Fruit fly (Drosophila melanogaster) S2 (cell line): ENCODE measurements around the gene pont.

Experiments
- CG8478 ChIP-seq: fragments of >200 bp; optimal IDR thresholded peaks from 2 replicates; lab custom pipeline; 2018
- CTCF ChIP-seq, 2 experiments: fragments of >200 bp; optimal IDR thresholded peaks; 2 replicates each; lab custom pipeline; 2018

Gene pont

DNA sequence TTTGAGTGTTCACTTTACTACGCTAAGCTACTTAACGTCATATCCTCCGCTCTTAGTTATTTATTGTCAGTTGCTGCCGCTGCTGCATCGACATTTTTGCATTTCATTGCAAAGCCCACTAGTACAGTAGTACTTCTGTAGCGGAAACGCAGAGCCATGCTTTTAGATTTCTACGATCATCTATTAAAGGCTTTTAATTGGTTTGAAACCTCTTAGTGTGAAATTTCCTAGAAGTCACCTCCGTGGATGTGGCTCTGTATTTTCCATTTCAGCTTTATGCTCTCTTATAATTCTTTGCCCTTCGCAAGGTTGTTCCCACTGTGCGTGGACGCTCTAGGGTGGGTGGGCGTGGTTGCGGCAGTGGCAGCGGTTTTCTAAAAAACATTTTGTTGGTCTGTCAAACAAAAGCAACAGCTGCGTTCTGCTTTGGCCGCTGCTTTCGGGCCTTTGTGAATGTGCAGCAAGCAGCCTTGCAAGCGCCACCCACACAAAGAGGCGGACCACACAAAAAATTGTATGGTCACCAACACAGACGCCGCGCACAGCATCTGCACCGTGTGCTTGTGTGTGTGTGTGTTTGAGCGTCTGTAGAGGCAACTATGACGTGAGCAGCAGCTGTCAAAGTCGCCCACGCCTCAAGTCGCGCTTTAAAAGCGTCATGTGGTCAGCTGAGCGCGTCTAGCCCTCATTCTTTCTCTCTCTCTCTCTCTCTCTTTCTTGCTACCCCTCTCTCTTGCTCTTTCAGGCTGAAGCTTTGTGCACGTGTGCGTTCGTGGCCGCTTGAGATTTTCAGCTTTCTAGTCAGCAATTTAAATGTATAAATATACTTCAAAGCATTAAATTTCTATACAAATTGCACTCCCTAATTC is 4.9 kb downstream of the pont start:
- TF ChIP-seq CG8478 (no peak), CTCF (optimal IDR thresholded peaks at IDR 0.05; lab: Kevin White, UChicago) (no peak)

DNA sequence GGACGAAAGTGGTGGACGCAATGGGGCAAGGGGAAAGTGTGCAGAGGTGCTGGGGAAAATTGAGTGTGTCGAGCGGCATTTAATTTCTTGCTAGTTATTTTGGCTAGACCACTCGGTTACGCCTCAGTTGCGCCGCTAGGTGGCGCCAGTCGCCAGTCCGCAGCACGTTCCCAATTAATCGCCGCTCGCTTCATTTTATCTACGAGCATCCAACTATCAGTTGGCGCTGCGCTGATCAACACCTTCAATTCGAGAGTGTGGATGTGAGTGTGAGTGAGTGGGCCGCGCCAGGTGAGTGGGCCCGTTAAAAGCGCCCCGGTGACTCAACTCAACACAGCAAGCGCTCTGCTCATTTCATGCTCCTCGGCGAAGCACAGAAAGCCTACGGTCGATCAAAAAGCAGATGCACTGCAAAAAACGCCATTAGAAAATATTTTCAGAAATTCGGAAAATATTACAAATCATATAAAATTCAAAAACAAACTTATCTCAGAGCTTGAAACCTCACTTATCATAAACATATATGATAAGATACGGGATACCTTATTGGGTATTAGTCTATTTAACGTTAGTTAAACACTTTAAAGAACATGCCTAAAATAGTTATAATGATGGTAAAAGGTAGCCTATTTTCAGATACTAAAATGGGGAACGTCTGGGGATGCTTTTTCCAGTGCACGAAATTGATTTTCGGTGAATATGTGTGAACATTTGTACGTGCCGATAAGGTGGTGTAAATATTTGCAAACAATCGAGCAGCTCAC is 6.4 kb downstream of the pont start:
- TF ChIP-seq CG8478 (no peak), CTCF (optimal IDR thresholded peaks at IDR 0.05; lab: Kevin White, UChicago) (peak; percentile 83 to 89)

DNA sequence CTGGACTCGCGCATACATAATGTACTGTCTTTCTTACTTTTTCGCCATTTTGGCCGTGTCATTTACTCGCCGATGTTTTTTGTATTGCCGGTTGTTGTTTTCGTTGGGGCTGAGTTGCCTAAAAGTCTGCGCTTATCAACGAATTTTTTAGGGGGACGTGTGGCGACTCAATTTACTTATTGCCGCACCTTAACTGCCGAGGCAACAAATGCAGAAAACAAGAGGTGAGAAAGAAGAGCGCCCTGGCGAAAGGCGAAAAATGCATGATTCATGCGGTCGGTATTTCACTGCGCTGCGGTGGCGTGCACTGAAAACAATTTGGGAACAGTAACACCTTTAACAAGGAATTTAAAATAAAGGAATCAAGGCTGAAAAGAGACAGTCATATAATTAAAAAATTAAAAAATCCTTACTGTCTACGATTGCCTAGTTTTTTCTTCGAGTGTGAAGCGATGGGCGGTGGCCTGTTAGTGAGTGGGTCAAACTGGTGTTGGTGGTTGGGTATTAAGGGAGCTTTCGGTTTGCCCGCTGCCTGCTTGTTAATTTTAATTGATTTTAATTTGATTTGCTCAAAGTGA is 7.0 kb downstream of the pont start:
- TF ChIP-seq CTCF (optimal IDR thresholded peaks at IDR 0.05; lab: Kevin White, UChicago) (no peak), CG8478 (no peak)

DNA sequence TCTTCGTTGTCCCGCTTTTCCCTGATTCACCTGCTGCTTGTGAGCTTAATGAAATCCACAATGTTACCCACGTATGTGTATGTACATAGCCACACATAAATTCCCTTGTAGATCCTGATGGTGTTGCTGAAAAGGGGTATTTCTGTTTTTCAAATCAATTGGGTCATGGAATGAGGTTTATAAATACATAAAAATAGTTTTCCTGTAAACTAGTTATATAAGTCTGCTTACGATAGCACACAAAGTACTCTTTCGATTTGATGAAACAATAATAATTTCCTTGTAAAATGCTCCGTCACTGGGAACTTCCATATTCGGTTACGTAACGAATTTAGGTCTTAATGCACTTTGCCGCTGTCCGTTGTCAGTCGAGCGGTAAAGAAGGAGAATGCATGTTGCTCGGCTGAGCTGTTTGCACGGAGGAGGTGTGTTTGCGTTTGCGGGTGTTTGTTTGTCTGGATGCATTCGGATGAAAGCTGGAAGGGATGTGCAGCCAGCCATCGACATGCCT is 8.1 kb downstream of the pont start:
- TF ChIP-seq CG8478: no peak
- TF ChIP-seq CTCF (optimal IDR thresholded peaks at IDR 0.05; lab: Kevin White, UChicago): no peak

DNA sequence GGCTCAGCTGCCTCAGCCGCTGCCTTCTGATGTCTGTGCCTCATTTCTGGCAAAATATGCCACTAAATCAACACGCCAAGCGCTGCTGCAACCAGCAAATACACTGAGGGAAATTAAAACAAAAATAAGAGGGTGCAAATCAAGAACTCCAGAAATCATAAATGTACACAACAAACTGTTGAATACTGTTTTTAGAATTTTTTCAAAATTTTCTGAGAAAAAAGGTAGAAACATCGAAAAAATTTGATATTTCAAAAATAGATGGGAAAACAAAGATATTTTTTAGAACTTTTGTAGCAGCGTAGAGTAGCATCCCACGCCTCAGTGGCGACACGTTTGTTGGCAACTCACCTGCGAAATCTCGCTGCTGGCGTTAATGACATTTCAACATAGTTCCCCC is 10.8 kb downstream of the pont start:
- TF ChIP-seq CG8478 (no peak), CTCF (optimal IDR thresholded peaks at IDR 0.05; lab: Kevin White, UChicago) (no peak)

DNA sequence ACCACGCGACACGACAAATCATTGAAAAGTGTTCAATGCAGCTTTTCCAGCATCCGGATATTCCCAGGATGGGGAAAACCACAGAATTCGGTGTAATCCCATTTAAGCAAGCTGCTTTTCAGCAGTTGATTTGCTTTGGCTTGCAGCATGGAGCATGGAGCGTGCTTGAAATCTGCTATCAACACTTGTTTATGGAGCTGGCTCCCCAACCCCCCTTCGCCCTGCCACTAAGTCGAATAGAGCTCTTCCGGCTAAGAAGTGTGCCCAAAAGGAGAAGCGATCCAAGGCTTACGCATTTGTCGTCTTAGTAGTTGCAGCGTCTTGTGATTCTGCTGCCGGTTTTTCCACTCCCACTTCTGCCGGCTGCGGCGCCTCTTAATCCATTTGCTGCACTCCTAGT is 12.4 kb downstream of the pont start:
- TF ChIP-seq CG8478 (no peak), CTCF (optimal IDR thresholded peaks at IDR 0.05; lab: Kevin White, UChicago) (no peak)

DNA sequence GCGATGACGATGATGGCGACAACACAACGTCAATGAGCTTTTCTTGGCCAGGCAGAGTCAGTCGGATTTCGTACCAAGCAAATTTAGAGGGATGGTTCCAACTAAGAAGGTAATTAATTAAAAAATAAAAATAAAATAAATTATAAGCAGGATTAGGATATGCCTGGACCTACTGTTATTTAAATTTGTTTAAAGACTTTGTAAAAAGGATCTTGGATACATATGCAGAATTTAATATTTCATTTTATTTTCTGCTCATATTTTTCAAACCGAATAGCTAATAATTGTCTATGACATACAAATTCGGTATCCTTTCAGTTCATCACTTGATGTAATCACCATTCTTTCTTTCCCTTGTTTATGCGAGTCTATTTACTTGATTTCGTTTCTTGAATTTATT is 12.9 kb downstream of the pont start:
- no peak for TF ChIP-seq CG8478

- no peak for TF ChIP-seq CG8478
- TF ChIP-seq CTCF (optimal IDR thresholded peaks at IDR 0.05; lab: Kevin White, UChicago): no peak
These were observed 14.1 kb downstream of the pont start for dm6 chr3R:10276002-10276401.

DNA sequence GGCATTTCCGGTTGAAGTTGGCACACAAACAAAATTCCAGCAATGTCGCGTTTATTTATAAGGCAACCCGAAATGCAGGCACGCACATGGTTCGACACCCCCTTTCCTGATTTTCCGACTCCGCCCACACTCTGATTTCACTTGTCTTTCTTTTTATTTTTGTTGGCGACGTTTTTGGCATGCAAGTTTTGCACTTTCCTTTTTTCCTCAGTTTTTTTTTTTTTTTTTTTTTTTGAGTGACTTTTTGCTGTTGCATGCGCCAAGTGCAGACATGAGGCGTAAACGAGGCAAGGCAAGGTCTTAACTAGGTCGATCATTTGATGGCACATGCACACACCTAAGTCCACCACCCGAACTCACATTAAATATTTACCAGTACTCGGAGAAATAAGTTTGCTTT is 20.2 kb downstream of the pont start:
- no peak for TF ChIP-seq CTCF (optimal IDR thresholded peaks at IDR 0.05; lab: Kevin White, UChicago)

dm6 chr3R:10283114-10283513 is 21.2 kb downstream of the pont start:
- TF ChIP-seq CTCF (optimal IDR thresholded peaks at IDR 0.05; lab: Kevin White, UChicago) (no peak), CG8478 (no peak)

DNA sequence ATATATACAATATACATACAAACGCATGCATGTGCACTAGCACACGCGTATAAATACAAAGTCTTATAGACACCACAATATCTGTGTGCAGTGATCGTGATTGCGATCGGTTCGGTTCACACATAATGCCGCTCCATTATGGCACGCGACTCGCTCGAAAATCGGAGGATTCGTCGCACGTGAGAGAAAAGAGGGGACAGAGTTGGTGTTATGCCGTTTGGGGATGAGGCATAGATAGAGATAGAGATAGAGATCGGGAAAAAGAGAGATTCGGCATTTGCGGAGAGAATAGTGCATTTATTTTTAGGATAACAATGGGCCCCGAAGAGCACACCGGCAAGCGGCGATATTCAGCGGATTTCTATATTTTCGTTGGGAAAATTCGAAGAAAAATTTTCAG is 22.2 kb downstream of the pont start:
- TF ChIP-seq CTCF (optimal IDR thresholded peaks at IDR 0.05; lab: Kevin White, UChicago) (no peak), CG8478 (no peak)

DNA sequence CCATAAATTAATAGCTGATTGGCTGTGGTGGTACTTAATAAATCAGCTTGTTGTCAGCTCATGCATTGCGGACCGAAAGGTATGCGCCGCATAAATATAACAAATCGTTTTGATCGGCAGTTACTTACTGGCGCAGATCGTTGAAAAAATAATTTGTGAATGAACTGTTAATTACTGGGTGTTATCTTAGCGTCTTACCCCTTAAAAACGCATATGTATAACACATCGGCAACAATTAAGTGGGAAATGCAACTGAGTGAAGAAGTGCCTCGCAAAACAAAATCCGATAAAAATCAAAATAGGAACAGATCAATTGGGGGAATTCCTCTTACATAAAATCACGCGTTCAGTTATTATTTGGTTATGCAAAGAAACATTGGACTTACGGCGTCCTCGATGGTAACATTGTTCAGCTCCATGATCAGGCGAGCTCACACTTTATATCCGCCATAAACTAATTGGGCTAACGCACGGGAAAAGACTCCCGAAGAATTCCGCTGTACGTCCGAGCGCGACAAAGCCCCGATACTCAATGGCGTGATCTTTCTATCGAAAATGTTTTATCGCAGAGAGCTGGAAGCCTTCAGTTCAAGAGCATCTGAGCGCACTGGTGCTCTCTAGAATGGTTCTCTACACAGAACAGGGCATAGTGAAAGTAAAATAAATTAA is 49.3 kb downstream of the pont start, which contains the start of gene CG6293:
TSS of gene CG6293 (minus strand) at position 538 of the 669 bp plus-strand sequence.
- no peak for TF ChIP-seq CG8478
- TF ChIP-seq CTCF (optimal IDR thresholded peaks at IDR 0.05; lab: Kevin White, UChicago): no peak

DNA sequence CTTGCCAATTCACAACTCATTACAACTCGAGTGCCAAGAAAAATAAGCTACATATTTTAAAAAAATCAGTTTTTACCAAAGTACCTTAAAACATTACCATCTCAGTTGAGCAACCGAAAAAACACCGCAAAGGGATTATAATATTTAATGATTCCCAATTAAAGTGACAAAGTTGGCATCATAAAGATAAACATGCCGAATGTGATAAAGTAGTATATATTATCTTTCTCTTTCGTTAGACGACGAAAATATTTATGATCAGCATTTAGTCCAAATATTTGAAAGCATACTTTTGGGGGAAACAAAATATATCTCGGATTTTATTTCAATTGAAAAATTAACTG is 49.8 kb downstream of the pont start:
- TF ChIP-seq CG8478 (no peak), CTCF (optimal IDR thresholded peaks at IDR 0.05; lab: Kevin White, UChicago) (no peak)
